Fruit fly (Drosophila melanogaster) whole organism, embryonic: ENCODE measurements around the gene aop.

Source experiments
- Ada2b ChIP-seq: fragments of 200-800 bp; sonication (Bioruptor generic); IDR thresholded peaks from 2 replicates; pipeline ENCODE4 v1.3.6; 2022; ENCODE audit warnings: missing biosample characterization, missing genetic modification characterization
- Atf6 ChIP-seq: fragments of 200-800 bp; sonication (Bioruptor generic); IDR thresholded peaks from 2 replicates; pipeline ENCODE4 v1.3.6; 2022; ENCODE audit warnings: missing biosample characterization, missing genetic modification characterization
- BtbVII ChIP-seq: fragments of 200-800 bp; sonication (Bioruptor generic); optimal IDR thresholded peaks from 3 replicates; lab custom pipeline; 2017; ENCODE audit warnings: missing biosample characterization, mild to moderate bottlenecking, missing genetic modification characterization
- CG10543 ChIP-seq: fragments of 200-800 bp; sonication (Bioruptor generic); optimal IDR thresholded peaks from 3 replicates; lab custom pipeline; 2017; ENCODE audit warnings: missing biosample characterization, mild to moderate bottlenecking, missing genetic modification characterization, moderate library complexity
- CG11398 ChIP-seq: fragments of 200-800 bp; sonication (Bioruptor generic); optimal IDR thresholded peaks from 2 replicates; lab custom pipeline; 2016; ENCODE audit warnings: missing biosample characterization, missing genetic modification characterization
- CG12942 ChIP-seq: fragments of 200-800 bp; sonication (Bioruptor generic); optimal IDR thresholded peaks from 3 replicates; lab custom pipeline; 2016; ENCODE audit warnings: missing biosample characterization, missing genetic modification characterization
- CG13775 ChIP-seq: fragments of 200-800 bp; sonication (Bioruptor generic); optimal IDR thresholded peaks from 3 replicates; lab custom pipeline; 2017; ENCODE audit warnings: missing biosample characterization, mild to moderate bottlenecking, missing genetic modification characterization
- CG15269 ChIP-seq: fragments of 200-800 bp; sonication (Bioruptor generic); optimal IDR thresholded peaks from 2 replicates; lab custom pipeline; 2018; ENCODE audit warnings: missing biosample characterization, mild to moderate bottlenecking, missing genetic modification characterization, moderate library complexity
- CG30431 ChIP-seq: fragments of 200-800 bp; sonication (Bioruptor generic); optimal IDR thresholded peaks from 2 replicates; lab custom pipeline; 2017; ENCODE audit warnings: missing biosample characterization, missing genetic modification characterization
- CG34376 ChIP-seq: fragments of 200-800 bp; sonication (Bioruptor generic); optimal IDR thresholded peaks from 2 replicates; lab custom pipeline; 2018; ENCODE audit warnings: missing biosample characterization, mild to moderate bottlenecking, missing genetic modification characterization
- CG4424 ChIP-seq: fragments of 200-800 bp; sonication (Bioruptor generic); optimal IDR thresholded peaks from 3 replicates; lab custom pipeline; 2016; ENCODE audit warnings: missing biosample characterization, missing genetic modification characterization
- CG5180 ChIP-seq: fragments of 200-800 bp; sonication (Bioruptor generic); optimal IDR thresholded peaks from 3 replicates; lab custom pipeline; 2017; ENCODE audit warnings: missing biosample characterization, missing genetic modification characterization, mild to moderate bottlenecking, moderate library complexity, missing genetic modification reagents
- CG5953 ChIP-seq: fragments of 200-800 bp; sonication (Bioruptor generic); IDR thresholded peaks from 2 replicates; pipeline ENCODE4 v1.3.6; 2022; ENCODE audit warnings: missing biosample characterization, missing genetic modification characterization
- CG6175 ChIP-seq: fragments of 200-800 bp; sonication (Bioruptor generic); IDR thresholded peaks from 3 replicates; pipeline ENCODE4 v1.3.6; 2022; ENCODE audit warnings: missing biosample characterization, missing genetic modification characterization
- CG8388 ChIP-seq: fragments of 200-800 bp; sonication (Bioruptor generic); optimal IDR thresholded peaks from 2 replicates; lab custom pipeline; 2019; ENCODE audit warnings: missing biosample characterization, mild to moderate bottlenecking, missing genetic modification characterization, moderate library complexity
- CG9817 ChIP-seq: fragments of 200-800 bp; sonication (Bioruptor generic); optimal IDR thresholded peaks from 2 replicates; lab custom pipeline; 2018; ENCODE audit warnings: missing biosample characterization, mild to moderate bottlenecking, missing genetic modification characterization, moderate library complexity
- CG9932 ChIP-seq: fragments of 200-800 bp; sonication (Bioruptor generic); IDR thresholded peaks from 2 replicates; pipeline ENCODE4 v1.3.6; 2022; ENCODE audit warnings: missing biosample characterization, missing genetic modification characterization
- D ChIP-seq, 2 experiments: fragments of 200-800 bp in 1 of 2; fragments of >200 bp in 1 of 2; sonication (Bioruptor generic) in 1 of 2; optimal IDR thresholded peaks; 2 replicates in 1 of 2; 3 replicates in 1 of 2; lab custom pipeline; 2017; ENCODE audit warnings: mild to moderate bottlenecking in 1 of 2, missing biosample characterization in 1 of 2, missing genetic modification characterization in 1 of 2, missing genetic modification reagents in 1 of 2
- Doc2 ChIP-seq: fragments of 200-800 bp; sonication (Bioruptor generic); IDR thresholded peaks from 2 replicates; pipeline ENCODE4 v1.3.6; 2022; ENCODE audit warnings: missing biosample characterization, missing genetic modification characterization
- Hr3 ChIP-seq: fragments of 200-800 bp; sonication (Bioruptor generic); optimal IDR thresholded peaks from 3 replicates; lab custom pipeline; 2016; ENCODE audit warnings: missing biosample characterization, missing genetic modification characterization
- Mad ChIP-seq: fragments of 200-800 bp; sonication (Bioruptor generic); optimal IDR thresholded peaks from 2 replicates; lab custom pipeline; 2016; ENCODE audit warnings: missing biosample characterization, missing genetic modification characterization
- Mes4 ChIP-seq: fragments of 200-800 bp; sonication (Bioruptor generic); optimal IDR thresholded peaks from 2 replicates; lab custom pipeline; 2016; ENCODE audit warnings: missing biosample characterization, missing genetic modification characterization
- Oaz ChIP-seq: fragments of 200-800 bp; sonication (Bioruptor generic); IDR thresholded peaks from 2 replicates; pipeline ENCODE4 v1.3.6; 2022; ENCODE audit warnings: missing biosample characterization, missing genetic modification characterization
- Opbp ChIP-seq: fragments of 200-800 bp; sonication (Bioruptor generic); IDR thresholded peaks from 3 replicates; pipeline ENCODE4 v1.3.6; 2022; ENCODE audit warnings: missing biosample characterization, missing genetic modification characterization; ENCODE audit not compliant: partially characterized antibody
- Sry-δ ChIP-seq: fragments of 200-800 bp; sonication (Bioruptor generic); optimal IDR thresholded peaks from 2 replicates; lab custom pipeline; 2016; ENCODE audit warnings: missing biosample characterization, missing genetic modification characterization
- Vsx1 ChIP-seq: fragments of 200-800 bp; sonication (Bioruptor generic); optimal IDR thresholded peaks from 2 replicates; lab custom pipeline; 2017; ENCODE audit warnings: missing biosample characterization, mild to moderate bottlenecking, missing genetic modification characterization, missing genetic modification reagents
- ab ChIP-seq: fragments of 200-800 bp; sonication (Bioruptor generic); optimal IDR thresholded peaks from 2 replicates; lab custom pipeline; 2016; ENCODE audit warnings: missing biosample characterization, missing genetic modification characterization
- cg ChIP-seq: fragments of 200-800 bp; sonication (Bioruptor generic); optimal IDR thresholded peaks from 3 replicates; lab custom pipeline; 2019; ENCODE audit warnings: missing biosample characterization, mild to moderate bottlenecking, missing genetic modification characterization, moderate library complexity
- ewg ChIP-seq: fragments of 200-800 bp; sonication (Bioruptor generic); optimal IDR thresholded peaks from 3 replicates; lab custom pipeline; 2017; ENCODE audit warnings: mild to moderate bottlenecking, missing biosample characterization, missing genetic modification reagents, missing genetic modification characterization
- fd3F ChIP-seq: fragments of 200-800 bp; sonication (Bioruptor generic); optimal IDR thresholded peaks from 2 replicates; lab custom pipeline; 2018; ENCODE audit warnings: missing biosample characterization, mild to moderate bottlenecking, missing genetic modification characterization, moderate library complexity
- gcm2 ChIP-seq: fragments of 200-800 bp; sonication (Bioruptor generic); optimal IDR thresholded peaks from 2 replicates; lab custom pipeline; 2016; ENCODE audit warnings: missing biosample characterization, missing genetic modification characterization
- gfzf ChIP-seq: fragments of 200-800 bp; sonication (Bioruptor generic); optimal IDR thresholded peaks from 2 replicates; lab custom pipeline; 2016; ENCODE audit warnings: missing biosample characterization, mild to moderate bottlenecking, missing genetic modification characterization, moderate library complexity
- grau ChIP-seq: fragments of 200-800 bp; optimal IDR thresholded peaks from 3 replicates; lab custom pipeline; 2019; ENCODE audit warnings: missing biosample characterization, mild to moderate bottlenecking, missing genetic modification characterization, moderate library complexity
- kay ChIP-seq: fragments of 200-800 bp; sonication (Bioruptor generic); optimal IDR thresholded peaks from 2 replicates; lab custom pipeline; 2016; ENCODE audit warnings: missing biosample characterization, missing genetic modification characterization
- lab ChIP-seq: fragments of 200-800 bp; sonication (Bioruptor generic); optimal IDR thresholded peaks from 3 replicates; lab custom pipeline; 2017; ENCODE audit warnings: missing biosample characterization, missing genetic modification characterization, mild to moderate bottlenecking, moderate library complexity, missing genetic modification reagents
- lola ChIP-seq, 3 experiments: fragments of >200 bp in 2 of 3; fragments of 200-800 bp in 1 of 3; sonication (Bioruptor generic) in 1 of 3; optimal IDR thresholded peaks; 2 replicates each; lab custom pipeline; 2017 to 2019; ENCODE audit warnings: missing biosample characterization in 3 of 3, missing genetic modification characterization in 3 of 3, mild to moderate bottlenecking in 1 of 3, moderate library complexity in 1 of 3
- nau ChIP-seq: fragments of 200-800 bp; sonication (Bioruptor generic); optimal IDR thresholded peaks from 3 replicates; lab custom pipeline; 2017; ENCODE audit warnings: missing biosample characterization, mild to moderate bottlenecking, missing genetic modification characterization, missing genetic modification reagents
- onecut ChIP-seq: fragments of 200-800 bp; sonication (Bioruptor generic); IDR thresholded peaks from 2 replicates; pipeline ENCODE4 v1.3.6; 2022; ENCODE audit warnings: missing biosample characterization, missing genetic modification characterization
- pb ChIP-seq: fragments of 200-800 bp; sonication (Bioruptor generic); optimal IDR thresholded peaks from 3 replicates; lab custom pipeline; 2016; ENCODE audit warnings: missing biosample characterization, missing genetic modification characterization
- pzg ChIP-seq: fragments of 200-800 bp; sonication (Bioruptor generic); optimal IDR thresholded peaks from 3 replicates; lab custom pipeline; 2018; ENCODE audit warnings: missing biosample characterization, mild to moderate bottlenecking, missing genetic modification characterization, moderate library complexity
- repo ChIP-seq: fragments of 200-800 bp; sonication (Bioruptor generic); optimal IDR thresholded peaks from 2 replicates; lab custom pipeline; 2016; ENCODE audit warnings: missing biosample characterization, missing genetic modification characterization
- sd ChIP-seq: fragments of 200-800 bp; sonication (Bioruptor generic); optimal IDR thresholded peaks from 3 replicates; lab custom pipeline; 2018; ENCODE audit warnings: missing biosample characterization, mild to moderate bottlenecking, missing genetic modification characterization, moderate library complexity
- seq ChIP-seq: fragments of 200-800 bp; sonication (Bioruptor generic); IDR thresholded peaks from 2 replicates; pipeline ENCODE4 v1.3.6; 2022; ENCODE audit warnings: missing biosample characterization, missing genetic modification characterization
- slbo ChIP-seq: fragments of 200-800 bp; sonication (Bioruptor generic); IDR thresholded peaks from 2 replicates; pipeline ENCODE4 v1.3.6; 2022; ENCODE audit warnings: missing biosample characterization, missing genetic modification characterization
- tll ChIP-seq, 2 experiments: fragments of 200-800 bp in 1 of 2; fragments of >200 bp in 1 of 2; sonication (Bioruptor generic) in 1 of 2; optimal IDR thresholded peaks; 2 replicates each; lab custom pipeline; 2017 to 2019; ENCODE audit warnings: missing biosample characterization in 2 of 2, missing genetic modification characterization in 2 of 2, mild to moderate bottlenecking in 1 of 2, moderate library complexity in 1 of 2
- ttk ChIP-seq: fragments of 200-800 bp; sonication (Bioruptor generic); IDR thresholded peaks from 2 replicates; pipeline ENCODE4 v2.1.2; 2022; ENCODE audit warnings: missing biosample characterization, missing genetic modification characterization
- tup ChIP-seq: fragments of 200-800 bp; sonication (Bioruptor generic); optimal IDR thresholded peaks from 2 replicates; lab custom pipeline; 2016; ENCODE audit warnings: missing biosample characterization, mild to moderate bottlenecking, missing genetic modification characterization, moderate library complexity
- vnd ChIP-seq: fragments of 200-800 bp; sonication (Bioruptor generic); IDR thresholded peaks from 3 replicates; pipeline ENCODE4 v1.3.6; 2022; ENCODE audit warnings: missing biosample characterization, missing genetic modification characterization; ENCODE audit not compliant: partially characterized antibody
- zen2 ChIP-seq: fragments of 200-800 bp; sonication (Bioruptor generic); IDR thresholded peaks from 3 replicates; pipeline ENCODE4 v1.3.6; 2022; ENCODE audit warnings: missing biosample characterization, missing genetic modification characterization; ENCODE audit not compliant: partially characterized antibody

Gene aop

DNA sequence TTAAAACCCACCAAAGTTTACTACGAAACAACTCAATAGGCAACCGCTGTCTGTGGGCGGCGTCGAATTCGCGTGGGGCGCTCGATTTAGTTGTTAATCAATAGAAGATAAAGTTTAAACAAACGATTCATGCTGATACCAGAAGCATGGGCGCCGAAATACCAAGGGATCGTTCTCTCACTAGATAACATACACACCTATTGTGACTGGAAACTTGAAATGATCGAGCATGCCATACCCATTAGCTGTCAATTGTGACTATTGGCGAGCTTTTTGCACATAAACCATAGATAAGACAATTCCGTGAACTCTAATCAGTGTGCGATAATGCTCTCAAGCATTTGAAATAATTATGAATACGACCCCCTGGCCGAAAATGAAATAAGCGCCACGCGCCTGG is 812 bp upstream of the aop start (continued):
- TF ChIP-seq kay (GFP tag; lab: Kevin White, UChicago) (peak; percentile 8), Mes4 (GFP tag; lab: Kevin White, UChicago) (peak; percentile 35), Doc2 (GFP tag; lab: Robert Waterston, UW) (0 out of 2 replicates have a peak, but pooled peaks have one; percentile 23), Opbp (no peak), CG5953 (peak; percentile 68; the same call in 1 of the 2 replicates), Atf6 (GFP tag; lab: Robert Waterston, UW) (peak; percentile 76), D (optimal IDR thresholded peaks at IDR 0.05; lab: Kevin White, UChicago) (no peak), D (GFP tag; optimal IDR thresholded peaks at IDR 0.05; lab: Kevin White, UChicago) (no peak), CG15269 (peak; percentile 82), seq (peak; percentile 50; the same call in 1 of the 2 replicates), fd3F (GFP tag; lab: Kevin White, UChicago) (peak; percentile 69), gcm2 (GFP tag; lab: Kevin White, UChicago) (peak; percentile 33), cg (GFP tag; lab: Kevin White, UChicago) (no peak), CG12942 (GFP tag; lab: Kevin White, UChicago) (peak; percentile 72), tll (GFP tag; optimal IDR thresholded peaks at IDR 0.05; lab: Kevin White, UChicago) (no peak), CG13775 (GFP tag; lab: Kevin White, UChicago) (peak; percentile 58), ttk (GFP tag; lab: Robert Waterston, UW) (peak; percentile 44), grau (tag; lab: Kevin White, UChicago) (peak; percentile 81), pzg (GFP tag; lab: Kevin White, UChicago) (no peak), vnd (no peak), CG30431 (GFP tag; lab: Kevin White, UChicago) (peak; percentile 44), CG8388 (GFP tag; lab: Kevin White, UChicago) (peak; percentile 63), CG6175 (GFP tag; lab: Robert Waterston, UW) (0 out of 3 replicates have a peak, but pooled peaks have one; percentile 48), CG10543 (peak; percentile 29), Oaz (GFP tag; lab: Robert Waterston, UW) (peak; percentile 35), BtbVII (peak; percentile 63), ewg (peak; percentile 57), Mad (peak; percentile 40), nau (GFP tag; lab: Kevin White, UChicago) (peak; percentile 60), onecut (GFP tag; lab: Robert Waterston, UW) (peak; percentile 30; the same call in 1 of the 2 replicates), CG9932 (peak; percentile 85), pb (GFP tag; lab: Kevin White, UChicago) (peak; percentile 48), Ada2b (GFP tag; lab: Robert Waterston, UW) (peak; percentile 61), lola (GFP tag; optimal IDR thresholded peaks at IDR 0.05; lab: Kevin White, UChicago) (no peak), CG4424 (peak; percentile 47), lab (peak; percentile 89), zen2 (no peak), repo (no peak), ab (GFP tag; lab: Kevin White, UChicago) (no peak), Hr3 (GFP tag; lab: Kevin White, UChicago) (peak; percentile 58), tup (peak; percentile 52), Sry-δ (GFP tag; lab: Kevin White, UChicago) (peak; percentile 36), Vsx1 (GFP tag; lab: Kevin White, UChicago) (peak; percentile 8), CG9817 (tag; lab: Kevin White, UChicago) (peak; percentile 73), sd (tag; lab: Kevin White, UChicago) (peak; percentile 86), slbo (GFP tag; lab: Robert Waterston, UW) (peak; percentile 89), CG5180 (peak; percentile 38), CG34376 (GFP tag; lab: Kevin White, UChicago) (peak; percentile 31), gfzf (no peak), CG11398 (GFP tag; lab: Kevin White, UChicago) (peak; percentile 58)
